Worm (Caenorhabditis elegans) whole organism, L2 larva: ENCODE measurements around the gene ZC449.5.

Experiments used
- C34F6.9 ChIP-seq: fragments of 150-350 bp; optimal IDR thresholded peaks from 2 replicates; lab custom pipeline; 2014; ENCODE audit warnings: missing biosample characterization, missing genetic modification characterization
- F13H6.1 ChIP-seq: sonication (generic microtip); optimal IDR thresholded peaks from 2 replicates; lab custom pipeline; 2016; ENCODE audit warnings: missing genetic modification characterization, missing compliant biosample characterization
- R02D3.7 ChIP-seq: fragments of 150-350 bp; optimal IDR thresholded peaks from 2 replicates; lab custom pipeline; 2014; ENCODE audit warnings: missing biosample characterization, missing genetic modification characterization
- Y55F3AM.14 ChIP-seq: fragments of 200-800 bp; sonication (Bioruptor generic); optimal IDR thresholded peaks from 2 replicates; lab custom pipeline; 2018; ENCODE audit warnings: mild to moderate bottlenecking, missing genetic modification characterization, missing compliant biosample characterization
- alr-1 ChIP-seq: fragments of 150-350 bp; optimal IDR thresholded peaks from 2 replicates; lab custom pipeline; 2014; ENCODE audit warnings: missing biosample characterization, missing genetic modification characterization
- aly-2 ChIP-seq: fragments of 150-350 bp; optimal IDR thresholded peaks from 2 replicates; lab custom pipeline; 2014; ENCODE audit warnings: missing biosample characterization, missing genetic modification characterization
- blmp-1 ChIP-seq: sonication (generic microtip); optimal IDR thresholded peaks from 2 replicates; lab custom pipeline; 2017; ENCODE audit warnings: missing genetic modification characterization, mild to moderate bottlenecking, missing compliant biosample characterization, antibody characterized with exemption, moderate library complexity; ENCODE audit not compliant: insufficient read depth
- crh-2 ChIP-seq: sonication (generic microtip); optimal IDR thresholded peaks from 2 replicates; lab custom pipeline; 2017; ENCODE audit warnings: missing biosample characterization, missing genetic modification characterization
- dmd-4 ChIP-seq: sonication (generic microtip); optimal IDR thresholded peaks from 2 replicates; lab custom pipeline; 2017; ENCODE audit warnings: missing biosample characterization, missing genetic modification characterization
- egl-27 ChIP-seq: sonication (generic microtip); optimal IDR thresholded peaks from 3 replicates; lab custom pipeline; 2017; ENCODE audit warnings: missing biosample characterization, missing genetic modification reagents, missing genetic modification characterization
- elt-1 ChIP-seq: fragments of 150-350 bp; optimal IDR thresholded peaks from 2 replicates; lab custom pipeline; 2014; ENCODE audit warnings: missing biosample characterization, missing genetic modification characterization
- elt-3 ChIP-seq: sonication (generic microtip); optimal IDR thresholded peaks from 2 replicates; lab custom pipeline; 2017; ENCODE audit warnings: missing biosample characterization, missing genetic modification characterization
- fos-1 ChIP-seq: fragments of 150-350 bp; optimal IDR thresholded peaks from 2 replicates; lab custom pipeline; 2014; ENCODE audit warnings: missing biosample characterization, missing genetic modification characterization
- gmeb-1 ChIP-seq: fragments of 150-350 bp; optimal IDR thresholded peaks from 2 replicates; lab custom pipeline; 2014; ENCODE audit warnings: missing biosample characterization, missing genetic modification characterization
- lsy-2 ChIP-seq, 2 experiments: fragments of 150-350 bp in 1 of 2; sonication (generic microtip) in 1 of 2; optimal IDR thresholded peaks; 2 replicates each; lab custom pipeline; 2014 to 2017; ENCODE audit warnings: missing biosample characterization in 2 of 2, missing genetic modification characterization in 2 of 2
- mab-5 ChIP-seq: fragments of 150-350 bp; optimal IDR thresholded peaks from 2 replicates; lab custom pipeline; 2014; ENCODE audit warnings: missing biosample characterization, missing genetic modification characterization
- mbf-1 ChIP-seq: sonication (generic microtip); optimal IDR thresholded peaks from 2 replicates; lab custom pipeline; 2017; ENCODE audit warnings: missing biosample characterization, missing genetic modification characterization
- nhr-10 ChIP-seq: sonication (generic microtip); optimal IDR thresholded peaks from 2 replicates; lab custom pipeline; 2017; ENCODE audit warnings: missing biosample characterization, missing genetic modification characterization
- nhr-12 ChIP-seq: fragments of 150-350 bp; optimal IDR thresholded peaks from 2 replicates; lab custom pipeline; 2014; ENCODE audit warnings: missing biosample characterization, missing genetic modification characterization
- nhr-129 ChIP-seq: fragments of 150-350 bp; optimal IDR thresholded peaks from 2 replicates; lab custom pipeline; 2014; ENCODE audit warnings: missing biosample characterization, missing genetic modification characterization
- nhr-25 ChIP-seq: fragments of 150-350 bp; sonication (generic microtip); optimal IDR thresholded peaks from 3 replicates; lab custom pipeline; 2014; ENCODE audit warnings: missing biosample characterization, missing genetic modification characterization
- nhr-6 ChIP-seq: fragments of 150-350 bp; optimal IDR thresholded peaks from 2 replicates; lab custom pipeline; 2014; ENCODE audit warnings: missing biosample characterization, missing genetic modification characterization
- nhr-77 ChIP-seq: fragments of 150-350 bp; optimal IDR thresholded peaks from 2 replicates; lab custom pipeline; 2014; ENCODE audit warnings: missing biosample characterization, missing genetic modification characterization
- peb-1 ChIP-seq: fragments of 150-350 bp; optimal IDR thresholded peaks from 2 replicates; lab custom pipeline; 2014; ENCODE audit warnings: missing biosample characterization, missing genetic modification characterization
- sem-4 ChIP-seq: fragments of 150-350 bp; optimal IDR thresholded peaks from 2 replicates; lab custom pipeline; 2014; ENCODE audit warnings: missing biosample characterization, missing genetic modification reagents, missing genetic modification characterization
- sma-3 ChIP-seq: sonication (generic microtip); optimal IDR thresholded peaks from 2 replicates; lab custom pipeline; 2016; ENCODE audit warnings: missing genetic modification reagents, missing genetic modification characterization, missing compliant biosample characterization
- sma-9 ChIP-seq, 2 experiments: fragments of 150-350 bp in 1 of 2; sonication (generic microtip) in 1 of 2; optimal IDR thresholded peaks; 2 replicates each; lab custom pipeline; 2014 to 2016; ENCODE audit warnings: missing genetic modification characterization in 2 of 2, mild to moderate bottlenecking in 1 of 2, missing biosample characterization in 1 of 2, missing compliant biosample characterization in 1 of 2, missing genetic modification reagents in 1 of 2, moderate library complexity in 1 of 2
- unc-39 ChIP-seq: fragments of 150-350 bp; optimal IDR thresholded peaks from 2 replicates; lab custom pipeline; 2014; ENCODE audit warnings: missing biosample characterization, missing genetic modification characterization
- unc-55 ChIP-seq: fragments of 150-350 bp; sonication (generic microtip); optimal IDR thresholded peaks from 3 replicates; lab custom pipeline; 2014; ENCODE audit warnings: missing biosample characterization, missing genetic modification reagents, missing genetic modification characterization
- unc-62 ChIP-seq: fragments of 150-350 bp; optimal IDR thresholded peaks from 2 replicates; lab custom pipeline; 2014; ENCODE audit warnings: missing biosample characterization, missing genetic modification reagents, missing genetic modification characterization
- zag-1 ChIP-seq: fragments of 150-350 bp; optimal IDR thresholded peaks from 2 replicates; lab custom pipeline; 2014; ENCODE audit warnings: missing biosample characterization, missing genetic modification characterization

ZC449.5 gene

DNA sequence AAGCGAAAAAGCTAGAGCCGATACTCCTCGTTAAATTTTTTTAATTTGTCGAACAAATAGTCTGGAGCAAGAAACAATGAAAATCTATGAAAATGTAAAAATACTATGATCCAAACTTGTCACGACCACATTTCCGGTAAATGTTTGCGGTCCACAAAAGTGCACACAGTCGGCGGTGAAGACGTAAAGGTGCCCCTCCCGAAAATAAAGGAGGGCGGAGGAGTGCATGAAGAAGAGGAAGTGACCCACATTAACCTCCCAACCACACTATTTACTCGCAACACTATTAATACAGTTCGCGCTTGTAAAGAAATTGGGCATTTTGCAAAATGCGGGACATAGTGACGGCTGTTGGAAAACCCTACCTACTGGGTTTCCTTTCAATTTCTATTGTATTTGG lies 2.5 kb upstream of the ZC449.5 start:
- TF ChIP-seq Y55F3AM.14 (GFP tag; lab: Kevin White, UChicago) (no peak), unc-62 (GFP tag; lab: Kevin White, UChicago) (no peak), mbf-1 (tag; lab: Kevin White, UChicago) (no peak), egl-27 (tag; lab: Kevin White, UChicago) (no peak)

DNA sequence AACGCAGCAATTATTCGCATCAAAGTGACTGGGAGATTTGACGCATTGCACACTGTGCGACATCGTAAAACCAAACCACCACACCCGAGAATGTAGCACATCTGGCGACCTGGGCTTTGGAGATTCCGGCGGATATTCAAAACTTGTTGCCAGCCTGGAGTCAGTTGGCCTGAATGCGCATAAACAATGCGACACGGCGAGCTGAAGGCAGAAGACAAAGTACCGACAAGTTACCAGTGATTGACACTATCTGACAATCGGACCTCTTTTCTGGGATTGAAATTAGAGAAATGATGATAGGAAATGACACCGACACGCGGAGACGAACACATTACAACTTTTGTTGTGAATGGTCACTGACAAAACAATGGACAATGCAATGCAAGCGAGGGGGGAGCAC lies 1.2 kb upstream of the ZC449.5 start:
- TF ChIP-seq nhr-77 (tag; lab: Kevin White, UChicago) (no peak), elt-1 (tag; lab: Kevin White, UChicago) (no peak), zag-1 (tag; lab: Kevin White, UChicago) (no peak), mab-5 (tag; lab: Kevin White, UChicago) (no peak), unc-39 (tag; lab: Kevin White, UChicago) (no peak), F13H6.1 (no peak), elt-3 (tag; lab: Kevin White, UChicago) (no peak), Y55F3AM.14 (GFP tag; lab: Kevin White, UChicago) (no peak)

DNA sequence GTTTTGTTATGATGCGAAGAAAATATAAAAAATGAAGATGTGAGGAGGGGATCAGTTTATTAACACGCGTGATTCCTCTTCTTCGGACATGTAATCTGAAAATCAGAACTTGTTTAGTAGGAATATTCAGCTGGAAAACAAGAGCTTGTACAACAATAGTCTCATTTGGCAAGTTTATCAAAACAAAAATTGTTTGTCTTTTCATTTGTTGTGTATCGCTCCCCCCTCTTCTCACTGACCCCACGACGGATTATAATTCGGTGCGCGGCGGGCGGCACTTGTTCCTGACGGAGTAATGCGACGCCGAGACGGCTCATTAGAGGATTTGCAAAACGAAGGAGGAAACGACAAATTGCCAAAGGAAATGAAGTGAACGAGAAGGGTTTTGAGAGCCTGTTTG lies 3.7 kb downstream of the ZC449.5 start, which contains the start of gene ZC449.4:
ZC449.4 (minus strand) TSS at position 101 of the 400 bp plus-strand sequence.
- TF ChIP-seq sma-3 (GFP tag; lab: Kevin White, UChicago) = no peak
- TF ChIP-seq R02D3.7 (tag; lab: Kevin White, UChicago) = no peak
- no peak for TF ChIP-seq C34F6.9 (tag; lab: Kevin White, UChicago)
- no peak for TF ChIP-seq unc-55 (GFP tag; lab: Kevin White, UChicago)
- no peak for TF ChIP-seq egl-27 (tag; lab: Kevin White, UChicago)
- TF ChIP-seq unc-62 (GFP tag; lab: Kevin White, UChicago) = no peak
- no peak for TF ChIP-seq mbf-1 (tag; lab: Kevin White, UChicago)
- no peak for TF ChIP-seq crh-2 (tag; lab: Kevin White, UChicago)
- no peak for TF ChIP-seq nhr-10
- TF ChIP-seq peb-1 = no peak
- no peak for TF ChIP-seq elt-1 (tag; lab: Kevin White, UChicago)
- TF ChIP-seq nhr-12 (tag; lab: Kevin White, UChicago) = no peak
- TF ChIP-seq zag-1 (tag; lab: Kevin White, UChicago) = no peak
- no peak for TF ChIP-seq aly-2 (tag; lab: Kevin White, UChicago)
- TF ChIP-seq F13H6.1 = no peak
- no peak for TF ChIP-seq lsy-2 (tag; optimal IDR thresholded peaks at IDR 0.05; lab: Kevin White, UChicago)
- TF ChIP-seq nhr-129 = no peak

DNA sequence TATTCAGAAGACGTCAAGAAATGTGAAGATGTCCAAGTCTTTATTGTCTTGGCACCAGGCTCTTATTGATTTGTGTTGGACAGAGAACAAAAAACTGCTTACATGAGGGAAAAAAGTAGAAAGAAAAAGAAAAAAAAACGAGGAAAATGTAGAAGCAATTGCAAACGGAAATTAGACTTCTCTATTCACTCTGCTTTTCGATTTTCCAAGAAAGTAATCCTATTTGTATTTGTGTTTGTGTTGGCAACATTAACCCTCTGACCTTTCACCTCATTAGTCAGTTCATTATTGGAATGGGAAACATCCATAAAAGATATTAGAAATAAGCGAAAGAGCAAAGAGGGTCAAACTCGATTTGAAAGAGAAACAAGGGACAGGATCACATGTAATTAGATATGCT lies 5.8 kb downstream of the ZC449.5 start:
- peak; percentile 50 for TF ChIP-seq crh-2 (tag; lab: Kevin White, UChicago)
- TF ChIP-seq C34F6.9 (tag; lab: Kevin White, UChicago) = peak; percentile 26
- TF ChIP-seq gmeb-1 (tag; lab: Kevin White, UChicago) = no peak
- no peak for TF ChIP-seq fos-1 (tag; lab: Kevin White, UChicago)
- no peak for TF ChIP-seq mbf-1 (tag; lab: Kevin White, UChicago)
- TF ChIP-seq zag-1 (tag; lab: Kevin White, UChicago) = peak; percentile 73
- no peak for TF ChIP-seq dmd-4 (tag; lab: Kevin White, UChicago)
- TF ChIP-seq sem-4 = peak; percentile 54
- TF ChIP-seq lsy-2 (tag; optimal IDR thresholded peaks at IDR 0.05; lab: Kevin White, UChicago) = peak in 1 of 2 experiments; percentile 44
- peak; percentile 73 for TF ChIP-seq unc-55 (GFP tag; lab: Kevin White, UChicago)
- TF ChIP-seq aly-2 (tag; lab: Kevin White, UChicago) = no peak

DNA sequence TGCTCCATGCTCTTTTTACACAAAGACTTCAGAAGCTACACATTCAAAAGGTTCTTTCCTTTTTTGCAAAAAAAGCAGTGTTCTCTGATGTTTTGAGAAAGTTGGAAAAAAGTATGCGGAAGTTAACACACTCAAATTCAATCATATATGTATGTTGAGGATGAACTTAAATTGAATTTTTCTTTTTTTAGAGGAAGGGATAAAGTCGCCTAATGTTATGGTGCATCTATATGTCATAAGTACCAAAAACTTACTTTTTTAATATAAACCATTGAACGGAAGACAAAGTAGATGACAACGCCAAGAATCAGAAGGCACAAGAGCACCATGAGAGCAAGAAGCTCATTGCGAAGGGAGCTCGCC lies 9.0 kb downstream of the ZC449.5 start:
- TF ChIP-seq unc-62 (GFP tag; lab: Kevin White, UChicago) (no peak), sem-4 (no peak), nhr-129 (no peak), blmp-1 (tag; lab: Kevin White, UChicago) (no peak)
- TF ChIP-seq, all 48 proteins: peak for 0

DNA sequence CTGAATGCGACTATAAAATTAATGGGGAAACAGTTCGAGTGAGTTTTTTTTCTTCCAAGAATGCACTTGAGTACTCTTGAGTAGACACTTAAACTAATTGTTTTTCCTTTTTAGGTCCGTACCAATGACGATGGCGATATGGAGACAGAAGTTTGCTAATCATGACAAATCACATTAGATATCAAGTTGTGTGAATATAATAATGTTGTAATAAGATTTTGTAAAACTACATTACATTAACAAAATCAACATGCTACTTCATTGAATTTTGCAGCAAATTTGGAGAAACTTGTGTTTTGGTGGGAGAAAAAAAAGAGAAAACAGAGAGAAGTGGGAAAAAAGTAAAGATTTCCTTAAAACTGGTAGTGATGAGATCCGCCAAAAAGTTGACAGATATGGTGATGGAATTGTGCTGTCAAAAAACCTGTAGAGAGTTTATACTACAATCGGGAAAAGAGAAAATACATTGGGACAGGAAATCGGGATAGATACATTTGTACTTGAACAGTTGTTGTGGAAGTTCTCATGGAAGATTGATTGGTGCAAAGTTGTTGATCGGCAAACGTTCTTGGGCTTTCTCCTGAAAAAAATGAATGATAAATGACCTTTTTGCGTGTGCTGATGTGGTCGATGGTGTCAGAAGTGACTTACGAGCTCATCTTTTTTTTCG lies 9.5 kb downstream of the ZC449.5 start:
- peak; percentile 50 for TF ChIP-seq sma-9 (GFP tag; optimal IDR thresholded peaks at IDR 0.05; lab: Kevin White, UChicago)
- TF ChIP-seq sma-9 (tag; optimal IDR thresholded peaks at IDR 0.05; lab: Kevin White, UChicago) = no peak
- TF ChIP-seq alr-1 = no peak
- TF ChIP-seq nhr-6 (tag; lab: Kevin White, UChicago) = no peak
- TF ChIP-seq lsy-2 (tag; optimal IDR thresholded peaks at IDR 0.05; lab: Kevin White, UChicago) = peak in 1 of 2 experiments; percentile 19
- TF ChIP-seq unc-55 (GFP tag; lab: Kevin White, UChicago) = no peak
- no peak for TF ChIP-seq nhr-25 (tag; lab: Kevin White, UChicago)
- TF ChIP-seq gmeb-1 (tag; lab: Kevin White, UChicago) = no peak
- no peak for TF ChIP-seq R02D3.7 (tag; lab: Kevin White, UChicago)
